Worm (Caenorhabditis elegans) whole organism, L4/young adult: Measurements from ENCODE around the gene mrpl-40.

Experiments
- W03F9.2 ChIP-seq: fragments of 150-350 bp; optimal IDR thresholded peaks from 2 replicates; lab custom pipeline; 2014; ENCODE audit warnings: missing biosample characterization, missing genetic modification characterization
- dao-5 ChIP-seq: sonication (generic microtip); optimal IDR thresholded peaks from 2 replicates; lab custom pipeline; 2016; ENCODE audit warnings: missing genotype, missing genetic modification characterization, moderate library complexity, missing compliant biosample characterization
- him-1 ChIP-seq: sonication (generic microtip); optimal IDR thresholded peaks from 2 replicates; lab custom pipeline; 2016; ENCODE audit warnings: missing genotype, missing genetic modification reagents, missing genetic modification characterization, missing compliant biosample characterization

- TF ChIP-seq him-1 (tag; lab: Kevin White, UChicago) (no peak), W03F9.2 (tag; lab: Kevin White, UChicago) (no peak), dao-5 (tag; lab: Kevin White, UChicago) (no peak)
Measured at ce11 chrIII:94759-95330, 7.5 kb downstream of the mrpl-40 start, which contains the start of gene pat-4.
